Worm (Caenorhabditis elegans) whole organism, late embryonic: ENCODE data around the gene B0034.7.

Experiments
- ama-1 ChIP-seq: fragments of 150-350 bp; optimal IDR thresholded peaks from 2 replicates; lab custom pipeline; 2014
- fkh-10 ChIP-seq: fragments of 150-350 bp; optimal IDR thresholded peaks from 2 replicates; lab custom pipeline; 2014; ENCODE audit warnings: missing biosample characterization, missing genetic modification reagents, missing genetic modification characterization
- pha-4 ChIP-seq: fragments of 150-350 bp; optimal IDR thresholded peaks from 2 replicates; lab custom pipeline; 2018; ENCODE audit warnings: missing biosample characterization, missing genetic modification reagents, missing genetic modification characterization

DNA sequence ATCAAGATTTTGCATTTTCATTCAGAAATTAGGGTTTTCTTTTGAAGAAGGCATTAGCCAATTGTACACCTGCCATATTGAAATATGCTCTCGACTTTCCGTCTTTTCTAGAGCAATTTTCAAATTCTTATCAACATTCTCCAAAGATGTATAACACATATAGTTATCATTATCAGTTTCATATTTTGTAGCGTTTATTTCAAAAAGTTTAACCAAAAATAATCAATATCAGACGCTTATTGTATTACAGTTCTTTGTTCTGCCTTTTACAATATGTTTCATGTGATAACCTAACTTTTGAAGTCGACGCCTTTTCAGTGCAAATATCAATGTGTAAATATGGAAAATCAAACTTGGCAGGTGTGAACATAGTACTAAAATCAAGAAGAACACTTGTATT is 47.5 kb upstream of the B0034.7 start:
- TF ChIP-seq pha-4 (tag; lab: Kevin White, UChicago) (no peak), fkh-10 (GFP tag; lab: Kevin White, UChicago) (no peak), ama-1 (lab: Kevin White, UChicago) (no peak)
